Worm (Caenorhabditis elegans) whole organism, midembryonic: Measurements from ENCODE around the gene R186.3.

Source experiments
- cog-1 ChIP-seq: sonication (generic microtip); optimal IDR thresholded peaks from 2 replicates; lab custom pipeline; 2016; ENCODE audit warnings: missing genetic modification characterization, missing compliant biosample characterization
- med-1 ChIP-seq: sonication (generic microtip); optimal IDR thresholded peaks from 2 replicates; lab custom pipeline; 2017; ENCODE audit warnings: missing genetic modification characterization, mild to moderate bottlenecking, missing compliant biosample characterization, antibody characterized with exemption, missing genetic modification reagents; ENCODE audit not compliant: insufficient read depth
- ref-1 ChIP-seq: fragments of 200-800 bp; sonication (Bioruptor generic); conservative IDR thresholded peaks from 2 replicates; pipeline ENCODE4 v1.3.6; 2022; ENCODE audit warnings: missing genetic modification reagents, missing genetic modification characterization, missing compliant biosample characterization
- ztf-23 ChIP-seq: fragments of 200-800 bp; sonication (Bioruptor generic); IDR thresholded peaks from 2 replicates; pipeline ENCODE4 v1.3.6; 2022; ENCODE audit warnings: missing genetic modification reagents, missing genetic modification characterization, missing compliant biosample characterization
- ztf-29 ChIP-seq: fragments of 200-800 bp; sonication (Bioruptor generic); IDR thresholded peaks from 2 replicates; pipeline ENCODE4 v1.3.6; 2022; ENCODE audit warnings: missing genetic modification reagents, missing genetic modification characterization, missing compliant biosample characterization

- no peak for TF ChIP-seq ztf-29 (GFP tag; lab: Robert Waterston, UW)
- no peak for TF ChIP-seq cog-1 (tag; lab: Kevin White, UChicago)
- no peak for TF ChIP-seq ztf-23 (GFP tag; lab: Robert Waterston, UW)
- no peak for TF ChIP-seq med-1 (GFP tag; lab: Kevin White, UChicago)
- TF ChIP-seq ref-1 (GFP tag; lab: Robert Waterston, UW) = no peak
Measured at ce11 chrV:12995269-12995668, 28.3 kb upstream of the R186.3 start, which contains the start of gene far-5.
